Worm (Caenorhabditis elegans) whole organism, L4 larva: Measurements from ENCODE around the gene grd-9.

Experiments used
- T20F7.1 ChIP-seq: fragments of 200-800 bp; sonication (Bioruptor generic); optimal IDR thresholded peaks from 2 replicates; lab custom pipeline; 2018; ENCODE audit warnings: mild to moderate bottlenecking, missing genetic modification characterization, missing compliant biosample characterization
- ama-1 ChIP-seq: fragments of 150-350 bp; optimal IDR thresholded peaks from 2 replicates; lab custom pipeline; 2014; ENCODE audit warnings: inconsistent platforms, mixed read lengths
- egl-27 ChIP-seq: sonication (generic microtip); optimal IDR thresholded peaks from 3 replicates; lab custom pipeline; 2017; ENCODE audit warnings: missing biosample characterization, missing genetic modification reagents, missing genetic modification characterization
- lsy-2 ChIP-seq, 2 experiments: fragments of 150-350 bp in 1 of 2; sonication (generic microtip) in 1 of 2; optimal IDR thresholded peaks; 2 replicates each; lab custom pipeline; 2014 to 2017; ENCODE audit warnings: missing biosample characterization in 2 of 2, missing genetic modification characterization in 2 of 2
- nhr-76 ChIP-seq: fragments of 150-350 bp; optimal IDR thresholded peaks from 2 replicates; lab custom pipeline; 2014; ENCODE audit warnings: missing biosample characterization, missing genetic modification characterization

ce11 chrV:5862479-5863188, 32.5 kb upstream of the grd-9 start, which contains the start of gene F26F12.8:
- no peak for TF ChIP-seq T20F7.1 (GFP tag; lab: Kevin White, UChicago)
- TF ChIP-seq lsy-2 (tag; optimal IDR thresholded peaks at IDR 0.05; lab: Kevin White, UChicago) = no peak
- no peak for TF ChIP-seq nhr-76
- no peak for TF ChIP-seq ama-1 (lab: Kevin White, UChicago)
- no peak for TF ChIP-seq egl-27
